Worm (Caenorhabditis elegans) whole organism, L1 larva: Measurements from ENCODE around the gene cyy-1.

Source experiments
- C16A3.4 ChIP-seq: fragments of 150-350 bp; optimal IDR thresholded peaks from 2 replicates; lab custom pipeline; 2014; ENCODE audit warnings: missing biosample characterization, missing genetic modification characterization
- C34B4.2 ChIP-seq: sonication (generic microtip); optimal IDR thresholded peaks from 2 replicates; lab custom pipeline; 2017; ENCODE audit warnings: mild to moderate bottlenecking, missing genetic modification characterization, missing compliant biosample characterization
- F16B12.6 ChIP-seq: fragments of 150-350 bp; optimal IDR thresholded peaks from 2 replicates; lab custom pipeline; 2014; ENCODE audit warnings: missing biosample characterization, missing genetic modification characterization
- Y116A8C.19 ChIP-seq: sonication (generic microtip); optimal IDR thresholded peaks from 2 replicates; lab custom pipeline; 2016; ENCODE audit warnings: missing compliant biosample characterization, missing genetic modification characterization, borderline replicate concordance
- aha-1 ChIP-seq: fragments of 150-350 bp; optimal IDR thresholded peaks from 2 replicates; lab custom pipeline; 2014; ENCODE audit warnings: missing biosample characterization, missing genetic modification characterization
- aly-2 ChIP-seq: fragments of 150-350 bp; optimal IDR thresholded peaks from 2 replicates; lab custom pipeline; 2014; ENCODE audit warnings: missing biosample characterization, missing genetic modification characterization
- ama-1 ChIP-seq: fragments of 150-350 bp; optimal IDR thresholded peaks from 2 replicates; lab custom pipeline; 2014
- blmp-1 ChIP-seq: fragments of 150-350 bp; optimal IDR thresholded peaks from 2 replicates; lab custom pipeline; 2014; ENCODE audit warnings: missing biosample characterization, missing genetic modification characterization
- ceh-63 ChIP-seq: fragments of 200-800 bp; sonication (Bioruptor generic); optimal IDR thresholded peaks from 2 replicates; lab custom pipeline; 2018; ENCODE audit warnings: mild to moderate bottlenecking, missing genetic modification characterization, missing compliant biosample characterization
- ceh-8 ChIP-seq: fragments of 200-800 bp; sonication (Bioruptor generic); optimal IDR thresholded peaks from 2 replicates; lab custom pipeline; 2018; ENCODE audit warnings: mild to moderate bottlenecking, missing genetic modification characterization, moderate library complexity, missing compliant biosample characterization
- ceh-82 ChIP-seq, 3 experiments: fragments of 150-350 bp in 1 of 3; sonication (generic microtip) in 2 of 3; optimal IDR thresholded peaks; 2 replicates each; lab custom pipeline; 2014 to 2017; ENCODE audit warnings: missing biosample characterization in 3 of 3, missing genetic modification characterization in 3 of 3
- ceh-88 ChIP-seq: fragments of 200-800 bp; sonication (Bioruptor generic); IDR thresholded peaks from 2 replicates; pipeline ENCODE4 v1.3.6; 2022; ENCODE audit warnings: missing genetic modification characterization, missing compliant biosample characterization
- dsc-1 ChIP-seq: sonication (generic microtip); optimal IDR thresholded peaks from 2 replicates; lab custom pipeline; 2016; ENCODE audit warnings: mild to moderate bottlenecking, missing genetic modification characterization, missing compliant biosample characterization
- efl-1 ChIP-seq, 4 experiments: fragments of 150-350 bp; optimal IDR thresholded peaks in 3 of 4; peaks in 1 of 4; 1 replicate in 1 of 4; 2 replicates in 3 of 4; lab custom pipeline; 2014; ENCODE audit warnings: missing biosample characterization in 2 of 4, missing genetic modification characterization in 2 of 4, missing genetic modification reagents in 2 of 4
- elt-2 ChIP-seq: sonication (generic microtip); optimal IDR thresholded peaks from 2 replicates; lab custom pipeline; 2016; ENCODE audit warnings: missing genetic modification characterization, mild to moderate bottlenecking, inconsistent platforms, missing compliant biosample characterization, missing genetic modification reagents
- elt-3 ChIP-seq, 6 experiments: fragments of 150-350 bp in 1 of 6; sonication (generic microtip); optimal IDR thresholded peaks; 2 replicates each; lab custom pipeline; 2017 to 2018; ENCODE audit warnings: missing biosample characterization in 6 of 6, missing genetic modification characterization in 6 of 6, inconsistent platforms in 1 of 6
- ets-5 ChIP-seq: fragments of 200-800 bp; sonication (Bioruptor generic); IDR thresholded peaks from 2 replicates; pipeline ENCODE4 v1.3.6; 2022; ENCODE audit warnings: missing genetic modification characterization, missing compliant biosample characterization
- fkh-10 ChIP-seq: sonication (generic microtip); optimal IDR thresholded peaks from 2 replicates; lab custom pipeline; 2017; ENCODE audit warnings: missing biosample characterization, missing genetic modification reagents, missing genetic modification characterization
- fkh-4 ChIP-seq: sonication (generic microtip); optimal IDR thresholded peaks from 2 replicates; lab custom pipeline; 2016; ENCODE audit warnings: missing compliant biosample characterization, missing genetic modification characterization, borderline replicate concordance
- fkh-8 ChIP-seq: sonication (generic microtip); optimal IDR thresholded peaks from 2 replicates; lab custom pipeline; 2016; ENCODE audit warnings: mild to moderate bottlenecking, missing genetic modification characterization, missing compliant biosample characterization
- fos-1 ChIP-seq: fragments of 150-350 bp; optimal IDR thresholded peaks from 2 replicates; lab custom pipeline; 2014; ENCODE audit warnings: missing biosample characterization, missing genetic modification characterization
- hlh-17 ChIP-seq: fragments of 200-800 bp; sonication (Bioruptor generic); optimal IDR thresholded peaks from 2 replicates; lab custom pipeline; 2018; ENCODE audit warnings: missing genetic modification characterization, mild to moderate bottlenecking, missing compliant biosample characterization, moderate library complexity, borderline replicate concordance
- hpl-2 ChIP-seq: fragments of 150-350 bp; optimal IDR thresholded peaks from 2 replicates; lab custom pipeline; 2014; ENCODE audit warnings: missing biosample characterization, missing genetic modification reagents, missing genetic modification characterization
- irx-1 ChIP-seq: sonication (generic microtip); optimal IDR thresholded peaks from 2 replicates; lab custom pipeline; 2016; ENCODE audit warnings: missing genetic modification characterization, missing compliant biosample characterization
- isw-1 ChIP-seq: fragments of 200-800 bp; sonication (Bioruptor generic); IDR thresholded peaks from 2 replicates; pipeline ENCODE4 v1.3.6; 2022; ENCODE audit warnings: missing genetic modification characterization, missing compliant biosample characterization
- lin-13 ChIP-seq: fragments of 150-350 bp; optimal IDR thresholded peaks from 2 replicates; lab custom pipeline; 2014; ENCODE audit warnings: missing biosample characterization, missing genetic modification reagents, missing genetic modification characterization
- lin-14 ChIP-seq: fragments of 200-800 bp; sonication (Bioruptor generic); optimal IDR thresholded peaks from 2 replicates; lab custom pipeline; 2018; ENCODE audit warnings: mild to moderate bottlenecking, missing genetic modification characterization, moderate library complexity, missing compliant biosample characterization
- lin-15B ChIP-seq: fragments of 150-350 bp; sonication (generic microtip); optimal IDR thresholded peaks from 3 replicates; lab custom pipeline; 2014; ENCODE audit warnings: missing biosample characterization, missing genetic modification characterization
- lin-39 ChIP-seq: fragments of 150-350 bp; optimal IDR thresholded peaks from 2 replicates; lab custom pipeline; 2014; ENCODE audit warnings: missing biosample characterization, missing genetic modification reagents, missing genetic modification characterization
- mdl-1 ChIP-seq, 2 experiments: fragments of 150-350 bp; optimal IDR thresholded peaks; 2 replicates each; lab custom pipeline; 2014 to 2017; ENCODE audit warnings: missing biosample characterization in 2 of 2, missing genetic modification characterization in 2 of 2, inconsistent platforms in 1 of 2
- mef-2 ChIP-seq: fragments of 150-350 bp; optimal IDR thresholded peaks from 2 replicates; lab custom pipeline; 2014; ENCODE audit warnings: missing biosample characterization, missing genetic modification characterization
- mep-1 ChIP-seq: fragments of 150-350 bp; optimal IDR thresholded peaks from 2 replicates; lab custom pipeline; 2014; ENCODE audit warnings: missing biosample characterization, missing genetic modification characterization
- nhr-12 ChIP-seq: sonication (generic microtip); optimal IDR thresholded peaks from 2 replicates; lab custom pipeline; 2017; ENCODE audit warnings: missing biosample characterization, missing genetic modification characterization
- nhr-19 ChIP-seq: fragments of 200-800 bp; sonication (Bioruptor generic); conservative IDR thresholded peaks from 2 replicates; pipeline ENCODE4 v1.3.6; 2022; ENCODE audit warnings: missing genetic modification characterization, missing compliant biosample characterization
- nhr-20 ChIP-seq: sonication (generic microtip); optimal IDR thresholded peaks from 2 replicates; lab custom pipeline; 2016; ENCODE audit warnings: mild to moderate bottlenecking, missing genetic modification characterization, missing compliant biosample characterization
- nhr-237 ChIP-seq: fragments of 150-350 bp; optimal IDR thresholded peaks from 2 replicates; lab custom pipeline; 2014; ENCODE audit warnings: missing biosample characterization, missing genetic modification characterization
- nhr-28 ChIP-seq: fragments of 150-350 bp; optimal IDR thresholded peaks from 2 replicates; lab custom pipeline; 2014; ENCODE audit warnings: missing biosample characterization, missing genetic modification characterization
- nhr-47 ChIP-seq: sonication (generic microtip); optimal IDR thresholded peaks from 2 replicates; lab custom pipeline; 2016; ENCODE audit warnings: mild to moderate bottlenecking, missing genetic modification characterization, moderate library complexity, missing compliant biosample characterization
- nhr-71 ChIP-seq: sonication (generic microtip); optimal IDR thresholded peaks from 2 replicates; lab custom pipeline; 2016; ENCODE audit warnings: mild to moderate bottlenecking, missing genetic modification characterization, moderate library complexity, missing compliant biosample characterization
- nhr-84 ChIP-seq: sonication (generic microtip); optimal IDR thresholded peaks from 2 replicates; lab custom pipeline; 2017; ENCODE audit warnings: missing biosample characterization, missing genetic modification characterization
- pag-3 ChIP-seq: sonication (generic microtip); optimal IDR thresholded peaks from 2 replicates; lab custom pipeline; 2017; ENCODE audit warnings: missing genetic modification characterization, mild to moderate bottlenecking, missing compliant biosample characterization, antibody characterized with exemption, borderline replicate concordance; ENCODE audit not compliant: insufficient read depth
- rnt-1 ChIP-seq: sonication (generic microtip); optimal IDR thresholded peaks from 2 replicates; lab custom pipeline; 2016; ENCODE audit warnings: mild to moderate bottlenecking, missing genetic modification characterization, moderate library complexity, missing compliant biosample characterization
- skn-1 ChIP-seq: fragments of 150-350 bp; optimal IDR thresholded peaks from 2 replicates; lab custom pipeline; 2014; ENCODE audit warnings: missing biosample characterization, missing genetic modification characterization
- snpc-4 ChIP-seq: fragments of 150-350 bp; optimal IDR thresholded peaks from 2 replicates; lab custom pipeline; 2014; ENCODE audit warnings: missing biosample characterization, missing genetic modification characterization
- sptf-1 ChIP-seq: fragments of 150-350 bp; optimal IDR thresholded peaks from 2 replicates; lab custom pipeline; 2014; ENCODE audit warnings: missing biosample characterization, missing genetic modification characterization
- swsn-7 ChIP-seq: sonication (generic microtip); optimal IDR thresholded peaks from 2 replicates; lab custom pipeline; 2016; ENCODE audit warnings: missing genetic modification characterization, missing compliant biosample characterization
- tlp-1 ChIP-seq: fragments of 150-350 bp; optimal IDR thresholded peaks from 2 replicates; lab custom pipeline; 2014; ENCODE audit warnings: missing biosample characterization, missing genetic modification characterization
- unc-130 ChIP-seq: fragments of 150-350 bp; optimal IDR thresholded peaks from 2 replicates; lab custom pipeline; 2017; ENCODE audit warnings: missing biosample characterization, missing genetic modification characterization, inconsistent platforms
- unc-30 ChIP-seq: sonication (generic microtip); optimal IDR thresholded peaks from 2 replicates; lab custom pipeline; 2017; ENCODE audit warnings: missing biosample characterization, missing genetic modification characterization
- unc-86 ChIP-seq: sonication (generic microtip); optimal IDR thresholded peaks from 2 replicates; lab custom pipeline; 2016; ENCODE audit warnings: missing genetic modification characterization, missing compliant biosample characterization
- unc-98 ChIP-seq: fragments of 200-800 bp; sonication (Bioruptor generic); IDR thresholded peaks from 2 replicates; pipeline ENCODE4 v1.3.6; 2022; ENCODE audit warnings: missing genetic modification characterization, missing compliant biosample characterization
- vab-15 ChIP-seq: sonication (generic microtip); optimal IDR thresholded peaks from 2 replicates; lab custom pipeline; 2017; ENCODE audit warnings: missing genotype, mild to moderate bottlenecking, missing genetic modification characterization, missing compliant biosample characterization
- zip-4 ChIP-seq: fragments of 200-800 bp; sonication (Bioruptor generic); optimal IDR thresholded peaks from 2 replicates; lab custom pipeline; 2018; ENCODE audit warnings: mild to moderate bottlenecking, missing genetic modification characterization, moderate library complexity, missing compliant biosample characterization

Gene cyy-1

DNA sequence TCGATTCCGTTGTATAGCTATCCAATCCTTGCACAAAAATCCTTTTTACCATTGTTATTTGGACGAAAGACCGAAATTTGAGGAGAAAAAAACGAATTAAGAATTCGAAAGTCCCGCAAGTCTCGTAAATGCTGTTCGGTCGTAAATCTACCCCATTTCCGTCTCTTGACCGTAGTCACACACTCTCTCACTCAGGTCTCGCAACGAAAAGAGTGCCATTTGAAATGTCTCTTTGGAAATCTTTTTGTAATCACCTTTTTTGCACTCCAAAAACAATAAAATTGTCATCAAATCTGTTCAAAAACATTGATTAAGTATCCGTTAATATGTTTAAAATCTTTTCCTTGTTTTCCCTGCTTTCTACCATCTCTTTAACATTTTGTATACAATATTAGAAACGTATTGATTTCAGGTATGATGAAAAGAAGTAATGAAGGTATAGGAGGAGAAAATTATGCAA lies 47.4 kb upstream of the cyy-1 start, which contains the start of the genes R05D3.8 and rfp-1 (continued):
- TF ChIP-seq fos-1 (tag; lab: Kevin White, UChicago) (peak; percentile 82), isw-1 (GFP tag; lab: Robert Waterston, UW) (peak; percentile 60), ceh-88 (0 out of 2 replicates have a peak, but pooled peaks have one; percentile 36), elt-2 (peak; percentile 21), efl-1 (optimal IDR thresholded peaks at IDR 0.05; lab: Kevin White, UChicago) (peak; percentile 89 to 92), efl-1 (GFP tag; optimal IDR thresholded peaks at IDR 0.05 in 1 of 2; lab: Kevin White, UChicago) (peak; percentile 80 to 97), irx-1 (peak; percentile 28), Y116A8C.19 (tag; lab: Kevin White, UChicago) (no peak), aly-2 (tag; lab: Kevin White, UChicago) (peak; percentile 56), zip-4 (GFP tag; lab: Kevin White, UChicago) (no peak), nhr-19 (peak; percentile 68), fkh-8 (tag; lab: Kevin White, UChicago) (peak; percentile 77), elt-3 (tag; optimal IDR thresholded peaks at IDR 0.05; lab: Kevin White, UChicago) (peak in 3 of 6 experiments; percentile 4 to 74 (median 20)), mep-1 (tag; lab: Kevin White, UChicago) (peak; percentile 91), ceh-82 (tag; optimal IDR thresholded peaks at IDR 0.05; lab: Kevin White, UChicago) (peak; percentile 58 to 88 (median 61)), mef-2 (tag; lab: Kevin White, UChicago) (no peak), hlh-17 (GFP tag; lab: Kevin White, UChicago) (no peak), ama-1 (no peak), nhr-47 (tag; lab: Kevin White, UChicago) (peak; percentile 80), pag-3 (tag; lab: Kevin White, UChicago) (no peak), dsc-1 (tag; lab: Kevin White, UChicago) (peak; percentile 52), lin-39 (tag; lab: Kevin White, UChicago) (peak; percentile 44), hpl-2 (no peak), lin-15B (tag; lab: Kevin White, UChicago) (peak; percentile 92), skn-1 (peak; percentile 59), ceh-8 (GFP tag; lab: Kevin White, UChicago) (no peak), ceh-63 (GFP tag; lab: Kevin White, UChicago) (no peak), unc-86 (tag; lab: Kevin White, UChicago) (peak; percentile 63), nhr-12 (tag; lab: Kevin White, UChicago) (no peak), snpc-4 (tag; lab: Kevin White, UChicago) (peak; percentile 4), unc-130 (tag; lab: Kevin White, UChicago) (peak; percentile 71), F16B12.6 (tag; lab: Kevin White, UChicago) (peak; percentile 53), nhr-28 (tag; lab: Kevin White, UChicago) (no peak), swsn-7 (tag; lab: Kevin White, UChicago) (peak; percentile 71), fkh-4 (tag; lab: Kevin White, UChicago) (no peak), blmp-1 (tag; lab: Kevin White, UChicago) (peak; percentile 86), sptf-1 (tag; lab: Kevin White, UChicago) (no peak), vab-15 (tag; lab: Kevin White, UChicago) (peak; percentile 32), nhr-20 (tag; lab: Kevin White, UChicago) (peak; percentile 79), nhr-84 (tag; lab: Kevin White, UChicago) (no peak), ets-5 (GFP tag; lab: Robert Waterston, UW) (no peak), C34B4.2 (tag; lab: Kevin White, UChicago) (no peak), mdl-1 (tag; optimal IDR thresholded peaks at IDR 0.05; lab: Kevin White, UChicago) (peak in 1 of 2 experiments; percentile 67), nhr-237 (tag; lab: Kevin White, UChicago) (peak; percentile 36), aha-1 (tag; lab: Kevin White, UChicago) (no peak), tlp-1 (no peak), fkh-10 (peak; percentile 58), lin-13 (GFP tag; lab: Kevin White, UChicago) (peak; percentile 73), unc-30 (tag; lab: Kevin White, UChicago) (no peak), nhr-71 (peak; percentile 85), rnt-1 (tag; lab: Kevin White, UChicago) (peak; percentile 79), unc-98 (no peak), lin-14 (GFP tag; lab: Kevin White, UChicago) (peak; percentile 85), C16A3.4 (tag; lab: Kevin White, UChicago) (peak; percentile 91)
